Worm (Caenorhabditis elegans): ENCODE measurements around the gene slc-17.5.

slc-17.5 gene

DNA sequence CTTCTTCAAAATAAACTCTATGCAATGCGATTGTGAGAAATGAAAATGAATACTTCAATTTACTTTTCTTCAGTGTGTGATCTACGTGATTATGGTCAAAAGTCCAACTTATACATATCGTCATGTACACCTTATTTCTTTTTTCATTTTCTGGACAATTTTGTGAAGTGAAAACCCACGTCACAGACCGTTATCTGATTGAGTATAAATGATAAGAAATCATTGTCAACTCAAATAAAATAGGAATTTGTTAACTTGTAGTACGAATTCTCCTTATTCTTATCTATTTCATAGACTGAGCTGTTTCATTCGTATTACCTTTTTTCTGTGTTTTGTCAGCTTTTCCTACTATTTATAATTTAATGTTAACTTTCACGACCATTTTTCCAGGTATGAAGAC, 12.7 kb downstream of the slc-17.5 start, which contains the start of gene asp-5:
TSS of gene asp-5 (plus strand) at position 391 of the 400 bp plus-strand sequence.
- TF ChIP-seq elt-2 (tag; optimal IDR thresholded peaks at IDR 0.05) (peak; percentile 34), sox-2 (GFP tag; IDR thresholded peaks at IDR 0.05) (no peak)

DNA sequence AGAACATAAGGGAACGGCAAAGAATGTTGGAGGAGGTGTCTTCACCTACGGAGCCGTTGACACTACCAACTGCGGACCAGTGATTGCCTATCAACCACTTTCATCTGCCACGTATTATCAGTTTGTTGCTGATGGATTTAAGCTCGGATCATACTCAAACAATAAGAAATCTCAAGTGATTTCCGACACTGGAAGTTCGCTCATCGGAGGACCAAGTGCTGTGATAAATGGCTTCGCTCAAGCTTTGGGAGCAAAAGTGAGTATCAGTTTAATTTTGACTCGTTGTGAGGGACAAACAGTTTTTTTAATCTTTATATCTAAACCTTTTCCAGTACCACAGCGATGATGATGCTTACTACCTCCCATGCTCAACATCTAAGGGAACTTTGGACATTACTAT, 13.3 kb downstream of the slc-17.5 start:
- TF ChIP-seq ceh-14 (tag; optimal IDR thresholded peaks at IDR 0.05) = no peak
- no peak for TF ChIP-seq fkh-6 (tag; optimal IDR thresholded peaks at IDR 0.05)
- TF ChIP-seq mec-3 (tag; optimal IDR thresholded peaks at IDR 0.05; ENCODE audit: borderline replicate concordance) = no peak
- TF ChIP-seq hlh-30 (tag; optimal IDR thresholded peaks at IDR 0.05; ENCODE audit: insufficient read depth) = no peak
- TF ChIP-seq pag-3 (tag; optimal IDR thresholded peaks at IDR 0.05; ENCODE audit: borderline replicate concordance) = no peak
- TF ChIP-seq pax-1 (tag; optimal IDR thresholded peaks at IDR 0.05) = no peak
- no peak for TF ChIP-seq lin-11 (tag; optimal IDR thresholded peaks at IDR 0.05)
- TF ChIP-seq ceh-18 (tag; optimal IDR thresholded peaks at IDR 0.05) = no peak
- no peak for TF ChIP-seq K02D7.2 (tag; optimal IDR thresholded peaks at IDR 0.05)
- TF ChIP-seq F13H6.1 (tag; optimal IDR thresholded peaks at IDR 0.05) = no peak
- TF ChIP-seq K09A11.1 (tag; optimal IDR thresholded peaks at IDR 0.05; ENCODE audit: insufficient read depth) = no peak
- TF ChIP-seq nhr-11 (tag; optimal IDR thresholded peaks at IDR 0.05) = no peak
- no peak for TF ChIP-seq unc-55 (GFP tag; optimal IDR thresholded peaks at IDR 0.05)
- no peak for TF ChIP-seq ceh-34 (tag; optimal IDR thresholded peaks at IDR 0.05)
- no peak for TF ChIP-seq pat-9 (tag; optimal IDR thresholded peaks at IDR 0.05)
- TF ChIP-seq hlh-6 (tag; optimal IDR thresholded peaks at IDR 0.05) = no peak
- TF ChIP-seq C08G9.2 (tag; optimal IDR thresholded peaks at IDR 0.05) = no peak
- TF ChIP-seq pqm-1 (tag; optimal IDR thresholded peaks at IDR 0.05) = no peak
- no peak for TF ChIP-seq unc-3 (GFP tag; conservative IDR thresholded peaks at IDR 0.05)
- no peak for TF ChIP-seq unc-3 (tag; optimal IDR thresholded peaks at IDR 0.05)

DNA sequence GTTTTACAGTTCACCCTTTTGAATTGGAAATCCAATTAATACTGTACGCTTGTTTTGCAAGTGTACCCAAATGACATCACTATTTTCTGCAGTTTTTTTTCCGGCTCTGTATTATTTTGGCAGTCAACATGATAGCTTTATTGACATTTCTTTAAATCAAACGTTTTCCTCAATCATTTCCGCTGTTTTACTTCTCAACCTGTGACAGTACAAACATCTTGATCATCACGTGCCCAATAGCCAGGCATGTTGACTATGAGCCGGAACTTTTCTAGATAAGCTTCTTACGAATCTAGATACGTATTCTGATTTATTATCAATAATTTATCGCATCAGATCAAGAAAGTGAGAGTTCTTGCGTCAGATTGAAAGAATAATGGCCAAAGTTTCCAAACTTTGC, 14.8 kb downstream of the slc-17.5 start:
- TF ChIP-seq ceh-2 (tag; optimal IDR thresholded peaks at IDR 0.05) (no peak), ceh-30 (tag; optimal IDR thresholded peaks at IDR 0.05) (no peak), ceh-34 (tag; optimal IDR thresholded peaks at IDR 0.05) (no peak), gmeb-2 (tag; optimal IDR thresholded peaks at IDR 0.05) (no peak), T23F11.4 (GFP tag; optimal IDR thresholded peaks at IDR 0.05) (no peak)

DNA sequence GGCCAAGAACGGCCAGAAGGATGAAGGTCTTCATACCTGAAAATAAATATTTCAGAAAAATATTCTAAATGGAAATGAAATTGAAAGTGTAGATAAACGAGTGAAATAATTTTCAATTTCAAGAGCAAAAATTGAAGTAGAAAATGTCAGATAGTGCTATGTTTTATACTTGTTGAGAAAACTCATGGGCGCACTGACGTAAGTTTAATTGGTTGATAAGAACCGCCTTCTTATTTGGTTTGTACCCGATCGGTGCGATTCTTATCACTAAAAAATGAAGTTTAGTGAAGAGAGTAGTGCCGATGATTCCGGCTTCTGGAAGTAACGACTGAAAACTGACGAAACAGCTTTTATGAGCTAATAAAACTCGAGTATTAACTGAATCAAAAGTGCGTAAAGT, 15.8 kb downstream of the slc-17.5 start, which contains the start of the genes asp-6 and asp-12:
TSS of gene asp-6 (minus strand) at position 36 of the 400 bp plus-strand sequence.
TSS of gene asp-12 (plus strand) at position 309 of the 400 bp plus-strand sequence.
- TF ChIP-seq pat-9 (tag; optimal IDR thresholded peaks at IDR 0.05) = no peak
- peak; percentile 46 for TF ChIP-seq elt-2 (tag; optimal IDR thresholded peaks at IDR 0.05)
- no peak for TF ChIP-seq K09A11.1 (tag; optimal IDR thresholded peaks at IDR 0.05; ENCODE audit: insufficient read depth)
- no peak for TF ChIP-seq syd-9 (tag; optimal IDR thresholded peaks at IDR 0.05)
- peak; percentile 2 for TF ChIP-seq pqm-1 (tag; optimal IDR thresholded peaks at IDR 0.05)
- TF ChIP-seq madf-2 (tag; optimal IDR thresholded peaks at IDR 0.05) = no peak

DNA sequence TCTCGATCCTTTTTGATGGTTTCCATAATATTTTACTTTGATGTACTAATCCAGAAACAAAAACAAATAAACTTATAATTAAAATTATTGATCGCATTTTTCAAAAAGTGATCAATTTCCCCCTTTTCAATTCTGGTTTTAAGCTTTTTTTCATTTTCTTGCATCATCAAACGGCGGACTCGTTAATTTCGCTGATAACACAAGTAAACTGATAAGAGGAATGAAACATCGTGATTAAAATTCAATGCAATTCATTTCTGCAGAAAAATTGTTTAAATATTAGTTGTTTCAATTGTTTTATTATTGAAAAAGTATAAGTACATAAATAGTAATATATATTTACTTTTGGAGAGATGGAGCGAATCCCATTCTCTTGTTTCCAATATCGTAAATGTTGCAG, 17.4 kb downstream of the slc-17.5 start:
- no peak for TF ChIP-seq fax-1 (tag; optimal IDR thresholded peaks at IDR 0.05)
- peak; percentile 77 for TF ChIP-seq elt-2 (tag; optimal IDR thresholded peaks at IDR 0.05)
- TF ChIP-seq pha-4 (tag; optimal IDR thresholded peaks at IDR 0.05) = no peak
- TF ChIP-seq rnt-1 (tag; optimal IDR thresholded peaks at IDR 0.05) = no peak

DNA sequence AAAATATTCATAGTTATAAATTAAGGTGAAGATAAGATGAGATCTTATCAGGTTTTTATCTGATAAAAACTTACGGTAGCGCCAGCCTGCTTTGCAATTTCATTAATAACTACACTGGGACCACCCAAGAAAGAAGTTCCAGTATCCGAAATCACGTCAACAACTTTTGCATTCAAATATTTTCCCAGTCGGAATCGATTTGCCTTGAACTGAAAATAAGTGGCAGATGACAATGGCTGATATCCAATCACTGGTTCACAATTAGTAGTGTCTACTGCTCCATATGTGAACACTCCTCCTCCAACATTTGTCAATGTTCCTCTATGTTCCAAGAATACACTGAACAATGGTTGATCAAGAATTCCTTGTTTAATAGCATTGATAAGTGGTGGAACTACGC, 18.5 kb downstream of the slc-17.5 start, which contains the start of gene F21F8.5:
TSS of gene F21F8.5 (minus strand) at position 101 of the 400 bp plus-strand sequence.
- TF ChIP-seq pag-3 (tag; optimal IDR thresholded peaks at IDR 0.05; ENCODE audit: borderline replicate concordance) (no peak), unc-42 (tag; optimal IDR thresholded peaks at IDR 0.05) (no peak)
